Worm (Caenorhabditis elegans) whole organism, dauer: ENCODE measurements around the gene acbp-4.

Experiments
- unc-62 ChIP-seq: sonication (generic microtip); optimal IDR thresholded peaks from 2 replicates; lab custom pipeline; 2017; ENCODE audit warnings: missing biosample characterization, missing genetic modification reagents, missing genetic modification characterization

acbp-4 gene

ce11 chrIII:7290462-7290861, 18.4 kb downstream of the acbp-4 start, which contains the start of gene algn-11:
algn-11 (minus strand) TSS chrIII:7290562.
- no peak for TF ChIP-seq unc-62 (GFP tag; lab: Kevin White, UChicago)

ce11 chrIII:7287503-7287902, 21.4 kb downstream of the acbp-4 start, which contains the start of gene ykt-6:
ykt-6 (minus strand) TSS chrIII:7287603.
- no peak for TF ChIP-seq unc-62 (GFP tag; lab: Kevin White, UChicago)

ce11 chrIII:7285783-7286182, 23.1 kb downstream of the acbp-4 start, which contains the start of gene pho-5:
pho-5 (minus strand) TSS chrIII:7285883.
- TF ChIP-seq unc-62 (GFP tag; lab: Kevin White, UChicago) = no peak

ce11 chrIII:7281179-7281578, 27.7 kb downstream of the acbp-4 start, which contains the start of gene B0361.3:
B0361.3 (plus strand) TSS chrIII:7281462.
- no peak for TF ChIP-seq unc-62 (GFP tag; lab: Kevin White, UChicago)

ce11 chrIII:7278491-7278890, 30.4 kb downstream of the acbp-4 start:
- no peak for TF ChIP-seq unc-62 (GFP tag; lab: Kevin White, UChicago)

ce11 chrIII:7277228-7277627, 31.7 kb downstream of the acbp-4 start, which contains the start of the genes spot-1 and B0361.11:
spot-1 (minus strand) TSS chrIII:7277274.
B0361.11 (plus strand) TSS chrIII:7277599.
- TF ChIP-seq unc-62 (GFP tag; lab: Kevin White, UChicago) = no peak

- no peak for TF ChIP-seq unc-62 (GFP tag; lab: Kevin White, UChicago)
These were observed 33.6 kb downstream of the acbp-4 start, which contains the start of gene psd-1 for ce11 chrIII:7275296-7275695. psd-1 (minus strand) TSS chrIII:7275396.

- TF ChIP-seq unc-62 (GFP tag; lab: Kevin White, UChicago) = no peak
These were observed 35.2 kb downstream of the acbp-4 start for ce11 chrIII:7273718-7274117.

ce11 chrIII:7272828-7273227, 36.1 kb downstream of the acbp-4 start:
- no peak for TF ChIP-seq unc-62 (GFP tag; lab: Kevin White, UChicago)

ce11 chrIII:7272088-7272487, 36.8 kb downstream of the acbp-4 start:
- TF ChIP-seq unc-62 (GFP tag; lab: Kevin White, UChicago) = no peak

ce11 chrIII:7271083-7271482, 37.8 kb downstream of the acbp-4 start:
- TF ChIP-seq unc-62 (GFP tag; lab: Kevin White, UChicago) = no peak

- no peak for TF ChIP-seq unc-62 (GFP tag; lab: Kevin White, UChicago)
These were observed 45.9 kb downstream of the acbp-4 start for ce11 chrIII:7263028-7263427.

- TF ChIP-seq unc-62 (GFP tag; lab: Kevin White, UChicago) = no peak
These were observed 46.3 kb downstream of the acbp-4 start for ce11 chrIII:7262592-7262991.

ce11 chrIII:7258931-7259330, 50.0 kb downstream of the acbp-4 start, which contains the start of gene B0361.4:
B0361.4 (plus strand) TSS chrIII:7258991.
- no peak for TF ChIP-seq unc-62 (GFP tag; lab: Kevin White, UChicago)
